Worm (Caenorhabditis elegans) whole organism, late embryonic: ENCODE measurements around the gene spl-1.

Experiments
- C38D4.7 ChIP-seq: fragments of 200-800 bp; sonication (Bioruptor generic); optimal IDR thresholded peaks from 2 replicates; lab custom pipeline; 2018; ENCODE audit warnings: mild to moderate bottlenecking, missing genetic modification characterization, moderate library complexity, missing compliant biosample characterization
- K02D7.2 ChIP-seq: sonication (generic microtip); optimal IDR thresholded peaks from 2 replicates; lab custom pipeline; 2017; ENCODE audit warnings: mild to moderate bottlenecking, missing genetic modification characterization, missing compliant biosample characterization
- T23F11.4 ChIP-seq: fragments of 200-800 bp; sonication (Bioruptor generic); optimal IDR thresholded peaks from 2 replicates; lab custom pipeline; 2018; ENCODE audit warnings: mild to moderate bottlenecking, missing genetic modification characterization, missing compliant biosample characterization
- ahr-1 ChIP-seq: sonication (generic microtip); optimal IDR thresholded peaks from 2 replicates; lab custom pipeline; 2016; ENCODE audit warnings: missing genetic modification characterization, missing compliant biosample characterization
- ama-1 ChIP-seq: fragments of 150-350 bp; optimal IDR thresholded peaks from 2 replicates; lab custom pipeline; 2014
- ceh-14 ChIP-seq: sonication (generic microtip); optimal IDR thresholded peaks from 2 replicates; lab custom pipeline; 2016; ENCODE audit warnings: missing genotype, missing genetic modification characterization, missing compliant biosample characterization
- ceh-18 ChIP-seq: sonication (generic microtip); optimal IDR thresholded peaks from 2 replicates; lab custom pipeline; 2016; ENCODE audit warnings: missing genetic modification characterization, missing compliant biosample characterization
- ceh-2 ChIP-seq: sonication (generic microtip); optimal IDR thresholded peaks from 2 replicates; lab custom pipeline; 2016; ENCODE audit warnings: missing genotype, missing genetic modification characterization, missing compliant biosample characterization
- ceh-24 ChIP-seq: sonication (generic microtip); optimal IDR thresholded peaks from 2 replicates; lab custom pipeline; 2016; ENCODE audit warnings: mild to moderate bottlenecking, missing genetic modification characterization, missing compliant biosample characterization
- ceh-30 ChIP-seq: fragments of 150-350 bp; optimal IDR thresholded peaks from 2 replicates; lab custom pipeline; 2014; ENCODE audit warnings: missing biosample characterization, missing genetic modification characterization
- ceh-31 ChIP-seq: sonication (generic microtip); optimal IDR thresholded peaks from 2 replicates; lab custom pipeline; 2016; ENCODE audit warnings: missing genetic modification characterization, missing compliant biosample characterization
- ceh-34 ChIP-seq: sonication (generic microtip); optimal IDR thresholded peaks from 2 replicates; lab custom pipeline; 2016; ENCODE audit warnings: mild to moderate bottlenecking, missing genetic modification characterization, missing compliant biosample characterization
- ceh-48 ChIP-seq: sonication (generic microtip); optimal IDR thresholded peaks from 2 replicates; lab custom pipeline; 2016; ENCODE audit warnings: missing genetic modification characterization, inconsistent platforms, missing compliant biosample characterization
- dmd-4 ChIP-seq: sonication (generic microtip); optimal IDR thresholded peaks from 2 replicates; lab custom pipeline; 2016; ENCODE audit warnings: borderline replicate concordance, missing genetic modification characterization, missing compliant biosample characterization
- dve-1 ChIP-seq: sonication (generic microtip); optimal IDR thresholded peaks from 2 replicates; lab custom pipeline; 2017; ENCODE audit warnings: antibody characterized with exemption, mild to moderate bottlenecking, missing genetic modification characterization, missing compliant biosample characterization
- elt-2 ChIP-seq: sonication (generic microtip); optimal IDR thresholded peaks from 2 replicates; lab custom pipeline; 2016; ENCODE audit warnings: missing genetic modification reagents, missing genetic modification characterization, missing compliant biosample characterization
- eyg-1 ChIP-seq: sonication (generic microtip); optimal IDR thresholded peaks from 2 replicates; lab custom pipeline; 2016; ENCODE audit warnings: missing genotype, missing genetic modification characterization, missing compliant biosample characterization
- fax-1 ChIP-seq: sonication (generic microtip); optimal IDR thresholded peaks from 2 replicates; lab custom pipeline; 2016; ENCODE audit warnings: missing genotype, missing genetic modification characterization, missing compliant biosample characterization
- fkh-6 ChIP-seq: sonication (generic microtip); optimal IDR thresholded peaks from 2 replicates; lab custom pipeline; 2016; ENCODE audit warnings: missing genetic modification characterization, missing compliant biosample characterization
- hlh-15 ChIP-seq: sonication (generic microtip); optimal IDR thresholded peaks from 2 replicates; lab custom pipeline; 2016; ENCODE audit warnings: missing genetic modification characterization, missing compliant biosample characterization
- hlh-8 ChIP-seq: sonication (generic microtip); optimal IDR thresholded peaks from 2 replicates; lab custom pipeline; 2016; ENCODE audit warnings: missing genotype, missing genetic modification characterization, missing compliant biosample characterization
- lim-6 ChIP-seq: sonication (generic microtip); optimal IDR thresholded peaks from 2 replicates; lab custom pipeline; 2016; ENCODE audit warnings: missing genetic modification characterization, missing compliant biosample characterization
- madf-2 ChIP-seq: sonication (generic microtip); optimal IDR thresholded peaks from 2 replicates; lab custom pipeline; 2017; ENCODE audit warnings: missing genetic modification characterization, missing compliant biosample characterization
- nfya-1 ChIP-seq: sonication (generic microtip); optimal IDR thresholded peaks from 2 replicates; lab custom pipeline; 2017; ENCODE audit warnings: missing genetic modification characterization, mild to moderate bottlenecking, missing compliant biosample characterization, antibody characterized with exemption, moderate library complexity
- nhr-232 ChIP-seq: sonication (generic microtip); optimal IDR thresholded peaks from 2 replicates; lab custom pipeline; 2016; ENCODE audit warnings: missing genetic modification characterization, missing compliant biosample characterization
- odd-2 ChIP-seq: sonication (generic microtip); optimal IDR thresholded peaks from 2 replicates; lab custom pipeline; 2017; ENCODE audit warnings: antibody characterized with exemption, mild to moderate bottlenecking, missing genetic modification characterization, missing compliant biosample characterization
- pag-3 ChIP-seq: sonication (generic microtip); optimal IDR thresholded peaks from 2 replicates; lab custom pipeline; 2016; ENCODE audit warnings: missing compliant biosample characterization, missing genetic modification characterization, borderline replicate concordance
- pha-2 ChIP-seq: sonication (generic microtip); optimal IDR thresholded peaks from 2 replicates; lab custom pipeline; 2017; ENCODE audit warnings: mild to moderate bottlenecking, missing genetic modification characterization, missing compliant biosample characterization
- pqm-1 ChIP-seq: sonication (generic microtip); optimal IDR thresholded peaks from 2 replicates; lab custom pipeline; 2016; ENCODE audit warnings: missing genetic modification characterization, missing compliant biosample characterization
- pros-1 ChIP-seq: fragments of 150-350 bp; optimal IDR thresholded peaks from 2 replicates; lab custom pipeline; 2014; ENCODE audit warnings: missing biosample characterization, missing genetic modification reagents, missing genetic modification characterization
- ref-2 ChIP-seq: sonication (generic microtip); optimal IDR thresholded peaks from 2 replicates; lab custom pipeline; 2016; ENCODE audit warnings: missing genetic modification characterization, missing compliant biosample characterization
- rnt-1 ChIP-seq: sonication (generic microtip); optimal IDR thresholded peaks from 2 replicates; lab custom pipeline; 2016; ENCODE audit warnings: missing genetic modification characterization, missing compliant biosample characterization
- sdc-2 ChIP-seq: sonication (generic microtip); optimal IDR thresholded peaks from 2 replicates; lab custom pipeline; 2016; ENCODE audit warnings: missing genotype, missing genetic modification characterization, missing compliant biosample characterization
- sox-2 ChIP-seq: fragments of 200-800 bp; sonication (Bioruptor generic); IDR thresholded peaks from 2 replicates; pipeline ENCODE4 v1.3.6; 2022; ENCODE audit warnings: missing genetic modification reagents, missing genetic modification characterization, missing compliant biosample characterization
- sox-4 ChIP-seq: sonication (generic microtip); optimal IDR thresholded peaks from 2 replicates; lab custom pipeline; 2017; ENCODE audit warnings: mild to moderate bottlenecking, missing genetic modification characterization, inconsistent platforms, missing compliant biosample characterization
- syd-9 ChIP-seq: sonication (generic microtip); optimal IDR thresholded peaks from 2 replicates; lab custom pipeline; 2016; ENCODE audit warnings: mild to moderate bottlenecking, missing genetic modification characterization, moderate library complexity, missing compliant biosample characterization
- tbx-2 ChIP-seq: sonication (generic microtip); optimal IDR thresholded peaks from 2 replicates; lab custom pipeline; 2016; ENCODE audit warnings: missing genetic modification characterization, missing compliant biosample characterization
- tbx-7 ChIP-seq: sonication (generic microtip); optimal IDR thresholded peaks from 2 replicates; lab custom pipeline; 2016; ENCODE audit warnings: missing genotype, missing genetic modification characterization, missing compliant biosample characterization
- ttx-3 ChIP-seq: sonication (generic microtip); optimal IDR thresholded peaks from 2 replicates; lab custom pipeline; 2016; ENCODE audit warnings: missing genetic modification reagents, missing genetic modification characterization, missing compliant biosample characterization
- unc-3 ChIP-seq, 2 experiments: fragments of 200-800 bp in 1 of 2; sonication (Bioruptor generic) in 1 of 2; sonication (generic microtip) in 1 of 2; conservative IDR thresholded peaks in 1 of 2; optimal IDR thresholded peaks in 1 of 2; 2 replicates each; pipeline versions ENCODE4 v1.3.6 to Lab custom; 2016 to 2022; ENCODE audit warnings: missing compliant biosample characterization in 2 of 2, missing genetic modification characterization in 2 of 2, missing genetic modification reagents in 1 of 2
- unc-86 ChIP-seq: sonication (generic microtip); optimal IDR thresholded peaks from 2 replicates; lab custom pipeline; 2016; ENCODE audit warnings: missing genetic modification characterization, missing compliant biosample characterization
- zip-5 ChIP-seq: sonication (generic microtip); optimal IDR thresholded peaks from 2 replicates; lab custom pipeline; 2016; ENCODE audit warnings: missing genetic modification characterization, missing compliant biosample characterization
- ztf-16 ChIP-seq: sonication (generic microtip); optimal IDR thresholded peaks from 2 replicates; lab custom pipeline; 2017; ENCODE audit warnings: missing genetic modification characterization, missing compliant biosample characterization

The spl-1 gene

DNA sequence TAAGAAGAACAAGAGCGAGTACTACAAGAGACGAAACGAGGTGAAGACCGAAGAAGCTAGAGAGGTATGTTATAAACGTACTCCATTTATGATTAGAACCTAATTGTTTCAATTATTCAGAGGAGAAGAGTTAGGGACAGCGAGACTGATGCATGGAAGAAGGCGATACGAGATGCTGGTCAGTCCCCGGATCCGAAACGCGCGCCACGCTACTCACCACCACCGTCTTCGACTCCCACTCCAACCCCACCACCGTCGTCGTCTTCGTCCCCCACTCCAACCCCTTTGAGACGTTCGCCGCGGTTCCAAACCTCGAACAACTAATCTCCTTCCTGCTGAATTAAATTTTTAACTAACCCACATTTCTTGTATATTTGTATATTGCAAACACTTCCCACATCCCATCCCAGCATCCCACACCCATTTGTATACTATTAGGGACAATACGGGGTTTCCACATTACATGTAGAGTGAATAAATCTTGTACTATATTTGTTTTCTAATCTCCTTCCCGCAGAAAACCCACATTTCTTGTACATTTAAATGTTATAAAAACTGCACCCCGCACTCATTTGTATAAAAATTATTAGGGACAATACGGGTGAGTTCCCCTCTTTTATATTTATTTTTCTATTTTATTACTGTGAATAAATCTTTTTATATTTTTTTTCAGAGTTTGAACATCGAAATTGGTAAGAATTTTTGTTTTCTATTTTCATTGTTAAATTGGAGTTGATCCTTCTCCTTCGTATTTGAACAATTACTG is 4.5 kb upstream of the spl-1 start:
- TF ChIP-seq nhr-232 (tag; lab: Kevin White, UChicago) (no peak), madf-2 (tag; lab: Kevin White, UChicago) (no peak)
- TF ChIP-seq, all 69 proteins: peak for 0

DNA sequence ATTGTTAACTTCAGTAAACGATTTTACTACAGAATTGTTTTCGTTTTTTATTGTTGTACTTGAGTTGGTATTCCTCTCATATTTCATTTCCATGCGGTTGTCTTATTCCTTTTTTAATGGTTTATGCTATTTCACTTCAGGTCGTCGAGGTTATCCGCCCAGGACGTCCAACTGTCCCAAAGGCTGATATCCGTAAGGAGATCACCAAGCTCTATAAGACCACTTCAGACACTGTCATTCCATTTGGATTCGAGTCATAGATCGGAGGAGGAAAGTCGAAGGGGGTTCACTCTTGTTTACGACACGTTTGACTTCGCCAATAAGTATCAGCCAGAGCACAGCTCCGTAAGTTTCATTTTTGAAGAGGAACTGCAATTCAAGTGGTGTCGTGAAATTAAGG is 3.6 kb upstream of the spl-1 start, which contains the start of gene T07A9.14:
Gene T07A9.14 (plus strand): TSS at position 124 of the 400 bp plus-strand sequence.
- TF ChIP-seq sox-4 (no peak), ceh-30 (tag; lab: Kevin White, UChicago) (no peak), zip-5 (tag; lab: Kevin White, UChicago) (no peak), ceh-2 (tag; lab: Kevin White, UChicago) (no peak), rnt-1 (tag; lab: Kevin White, UChicago) (no peak), tbx-7 (tag; lab: Kevin White, UChicago) (no peak), ama-1 (no peak), elt-2 (tag; lab: Kevin White, UChicago) (no peak), ahr-1 (tag; lab: Kevin White, UChicago) (no peak), dmd-4 (tag; lab: Kevin White, UChicago) (no peak), unc-3 (GFP tag; conservative IDR thresholded peaks at IDR 0.05; lab: Robert Waterston, UW) (no peak), unc-3 (tag; optimal IDR thresholded peaks at IDR 0.05; lab: Kevin White, UChicago) (no peak), odd-2 (tag; lab: Kevin White, UChicago) (no peak), dve-1 (tag; lab: Kevin White, UChicago) (no peak), T23F11.4 (no peak), K02D7.2 (tag; lab: Kevin White, UChicago) (no peak), pha-2 (tag; lab: Kevin White, UChicago) (no peak), ceh-14 (tag; lab: Kevin White, UChicago) (no peak), lim-6 (no peak)
- TF ChIP-seq, all 69 proteins: peak for 0

DNA sequence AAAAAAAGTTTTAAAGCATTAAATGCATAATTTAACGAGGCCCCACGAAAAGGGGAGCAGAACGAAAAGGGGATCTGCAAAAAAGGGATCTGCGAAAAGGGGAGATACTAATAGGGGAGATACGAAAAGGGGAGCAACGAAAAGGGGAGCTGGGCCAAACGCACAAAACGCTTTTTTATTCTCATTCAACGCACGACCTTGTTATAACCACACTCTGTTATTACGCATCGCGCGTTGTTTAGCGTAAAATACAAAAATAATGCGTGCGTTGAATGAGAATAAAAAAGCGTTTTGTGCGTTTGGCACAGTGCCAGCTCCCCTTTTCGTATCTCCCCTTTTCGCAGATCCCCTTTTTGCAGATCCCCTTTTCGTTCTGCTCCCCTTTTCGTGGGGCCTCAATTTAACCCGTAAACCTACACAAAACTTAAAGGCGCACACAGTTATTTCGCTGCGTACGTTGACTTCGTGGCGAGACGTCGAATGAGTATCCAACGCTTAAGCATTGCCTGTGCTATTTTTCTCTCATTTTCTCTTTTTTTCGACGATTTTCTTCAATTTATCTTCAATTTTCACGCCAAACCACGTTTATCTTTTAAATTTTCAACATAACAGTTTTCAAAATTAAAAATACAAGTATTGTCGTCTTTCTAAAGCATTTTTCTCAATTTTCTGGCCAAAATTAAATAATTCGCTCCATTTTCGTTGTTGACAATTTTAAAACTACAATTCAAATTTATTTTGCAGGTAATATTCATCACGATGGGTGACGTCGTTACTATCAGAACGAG is 2.4 kb upstream of the spl-1 start, which contains the start of gene rps-24:
Gene rps-24 (plus strand): TSS at position 738 of the 788 bp plus-strand sequence.
- TF ChIP-seq pha-2 (tag; lab: Kevin White, UChicago): peak; percentile 33
- peak; percentile 91 for TF ChIP-seq zip-5 (tag; lab: Kevin White, UChicago)
- peak; percentile 43 for TF ChIP-seq madf-2 (tag; lab: Kevin White, UChicago)
- TF ChIP-seq C38D4.7 (GFP tag; lab: Kevin White, UChicago): peak; percentile 51
- TF ChIP-seq ttx-3: peak; percentile 66
- TF ChIP-seq ceh-24 (tag; lab: Kevin White, UChicago): peak; percentile 31
- TF ChIP-seq tbx-2 (tag; lab: Kevin White, UChicago): peak; percentile 98
- TF ChIP-seq fax-1 (tag; lab: Kevin White, UChicago): peak; percentile 93
- TF ChIP-seq unc-86 (tag; lab: Kevin White, UChicago): peak; percentile 86
- TF ChIP-seq pag-3 (tag; lab: Kevin White, UChicago): peak; percentile 94
- TF ChIP-seq hlh-15 (tag; lab: Kevin White, UChicago): peak; percentile 75
- TF ChIP-seq ceh-31 (tag; lab: Kevin White, UChicago): peak; percentile 100
- peak; percentile 90 for TF ChIP-seq syd-9 (tag; lab: Kevin White, UChicago)
- TF ChIP-seq ceh-18 (tag; lab: Kevin White, UChicago): peak; percentile 97
- TF ChIP-seq unc-3 (GFP tag; conservative IDR thresholded peaks at IDR 0.05; lab: Robert Waterston, UW): peak; percentile 69
- peak; percentile 81 for TF ChIP-seq unc-3 (tag; optimal IDR thresholded peaks at IDR 0.05; lab: Kevin White, UChicago)
- peak; percentile 97 for TF ChIP-seq lim-6
- TF ChIP-seq ceh-34: peak; percentile 97
- peak; percentile 97 for TF ChIP-seq pqm-1
- TF ChIP-seq fkh-6 (tag; lab: Kevin White, UChicago): peak; percentile 86
- TF ChIP-seq K02D7.2 (tag; lab: Kevin White, UChicago): peak; percentile 50
- peak; percentile 64 for TF ChIP-seq sox-2
- TF ChIP-seq ahr-1 (tag; lab: Kevin White, UChicago): peak; percentile 93
- TF ChIP-seq nhr-232 (tag; lab: Kevin White, UChicago): peak; percentile 48
- peak; percentile 95 for TF ChIP-seq hlh-8 (tag; lab: Kevin White, UChicago)
- TF ChIP-seq rnt-1 (tag; lab: Kevin White, UChicago): peak; percentile 98
- peak; percentile 22 for TF ChIP-seq pros-1 (tag; lab: Kevin White, UChicago)
- peak; percentile 63 for TF ChIP-seq ceh-48 (tag; lab: Kevin White, UChicago)
- peak; percentile 60 for TF ChIP-seq sox-4
- peak; percentile 67 for TF ChIP-seq sdc-2 (tag; lab: Kevin White, UChicago)
- TF ChIP-seq nfya-1 (tag; lab: Kevin White, UChicago): peak; percentile 86
- TF ChIP-seq eyg-1 (tag; lab: Kevin White, UChicago): peak; percentile 70
- peak; percentile 97 for TF ChIP-seq ref-2 (tag; lab: Kevin White, UChicago)
- peak; percentile 78 for TF ChIP-seq ztf-16
- TF ChIP-seq elt-2 (tag; lab: Kevin White, UChicago): peak; percentile 78
